Worm (Caenorhabditis elegans): ENCODE data around the gene clhm-1.

clhm-1 gene

ce11 chrII:6842651-6843118 is 28.1 kb downstream of the clhm-1 start (continued):
- TF ChIP-seq F23B12.7 (tag; optimal IDR thresholded peaks at IDR 0.05; ENCODE audit: insufficient read depth): peak; percentile 5
- TF ChIP-seq efl-1 (GFP tag; optimal IDR thresholded peaks at IDR 0.05): no peak
- TF ChIP-seq mes-4 (tag; optimal IDR thresholded peaks at IDR 0.05): no peak
- no peak for TF ChIP-seq ZK185.1 (tag; optimal IDR thresholded peaks at IDR 0.05; ENCODE audit: poor library complexity, severe bottlenecking)
- no peak for TF ChIP-seq F33H1.4 (GFP tag; IDR thresholded peaks at IDR 0.05)
- TF ChIP-seq Y53G8AR.9 (GFP tag; conservative IDR thresholded peaks at IDR 0.05): no peak
- TF ChIP-seq xnd-1 (tag; optimal IDR thresholded peaks at IDR 0.05): no peak
- TF ChIP-seq tlf-1 (GFP tag; optimal IDR thresholded peaks at IDR 0.05): peak; percentile 58
- no peak for TF ChIP-seq hlh-26 (GFP tag; conservative IDR thresholded peaks at IDR 0.05)
- TF ChIP-seq mel-28 (tag; optimal IDR thresholded peaks at IDR 0.05; ENCODE audit: borderline replicate concordance): no peak
- TF ChIP-seq ccch-3 (GFP tag; optimal IDR thresholded peaks at IDR 0.05): no peak
- TF ChIP-seq ceh-100 (GFP tag; IDR thresholded peaks at IDR 0.05): 0 out of 2 replicates have a peak, but pooled peaks have one; percentile 17
- no peak for TF ChIP-seq ztf-6 (GFP tag; IDR thresholded peaks at IDR 0.05)
- no peak for TF ChIP-seq F57C9.4 (tag; optimal IDR thresholded peaks at IDR 0.05)
- no peak for TF ChIP-seq hlh-12 (tag; optimal IDR thresholded peaks at IDR 0.05)
- no peak for TF ChIP-seq Y79H2A.3 (GFP tag; conservative IDR thresholded peaks at IDR 0.05)
- TF ChIP-seq snpc-3.4 (tag; optimal IDR thresholded peaks at IDR 0.05): no peak
- peak; percentile 78 for TF ChIP-seq chd-7 (tag; optimal IDR thresholded peaks at IDR 0.05)
- TF ChIP-seq aptf-3 (GFP tag; IDR thresholded peaks at IDR 0.05): no peak
- peak; percentile 59 for TF ChIP-seq ceh-27 (GFP tag; optimal IDR thresholded peaks at IDR 0.05)
- no peak for TF ChIP-seq lsy-27 (tag; optimal IDR thresholded peaks at IDR 0.05; ENCODE audit: borderline replicate concordance, insufficient read depth)
- TF ChIP-seq tbx-9 (tag; optimal IDR thresholded peaks at IDR 0.05; ENCODE audit: borderline replicate concordance): no peak
- TF ChIP-seq B0261.1 (tag; optimal IDR thresholded peaks at IDR 0.05): no peak
- TF ChIP-seq ceh-79 (tag; optimal IDR thresholded peaks at IDR 0.05): no peak
- TF ChIP-seq ztf-3 (GFP tag; optimal IDR thresholded peaks at IDR 0.05): peak; percentile 28
- peak; percentile 30; the same call in 1 of the 2 replicates for TF ChIP-seq hmg-1.2 (GFP tag; IDR thresholded peaks at IDR 0.05)
- no peak for TF ChIP-seq nhr-27 (tag; optimal IDR thresholded peaks at IDR 0.05)
- TF ChIP-seq atf-7 (tag; optimal IDR thresholded peaks at IDR 0.05): peak; percentile 95
- peak; percentile 88 for TF ChIP-seq dox-1 (GFP tag; IDR thresholded peaks at IDR 0.05)
- TF ChIP-seq hsf-1 (GFP tag; IDR thresholded peaks at IDR 0.05): no peak
- no peak for TF ChIP-seq F52B5.7 (tag; optimal IDR thresholded peaks at IDR 0.05)
- TF ChIP-seq pbrm-1 (GFP tag; IDR thresholded peaks at IDR 0.05): no peak
- peak; percentile 47 for TF ChIP-seq tbp1 (GFP tag; optimal IDR thresholded peaks at IDR 0.05)
- TF ChIP-seq madf-8 (GFP tag; conservative IDR thresholded peaks at IDR 0.05): no peak
- TF ChIP-seq snpc-4 (GFP tag; optimal IDR thresholded peaks at IDR 0.05): no peak
- TF ChIP-seq snpc-4 (tag; optimal IDR thresholded peaks at IDR 0.05): peak; percentile 67 to 88 (median 68)
- TF ChIP-seq attf-3 (GFP tag; conservative IDR thresholded peaks at IDR 0.05): no peak
- TF ChIP-seq B0019.2 (GFP tag; conservative IDR thresholded peaks at IDR 0.05): no peak
- TF ChIP-seq B0336.3 (GFP tag; IDR thresholded peaks at IDR 0.05): peak; percentile 92
- TF ChIP-seq lag-1 (GFP tag; IDR thresholded peaks at IDR 0.05): no peak
- peak; percentile 74 for TF ChIP-seq C06A6.2 (GFP tag; conservative IDR thresholded peaks at IDR 0.05)
- peak; percentile 46; the same call in 1 of the 2 replicates for TF ChIP-seq egl-44 (GFP tag; IDR thresholded peaks at IDR 0.05)
- TF ChIP-seq attf-6 (GFP tag; IDR thresholded peaks at IDR 0.05): no peak
- peak; percentile 42 to 84 for TF ChIP-seq let-607 (tag; optimal IDR thresholded peaks at IDR 0.05)
- no peak for TF ChIP-seq rec-8 (tag; optimal IDR thresholded peaks at IDR 0.05)
- no peak for TF ChIP-seq D2030.7 (GFP tag; IDR thresholded peaks at IDR 0.05)
- TF ChIP-seq snpc-1.1 (tag; optimal IDR thresholded peaks at IDR 0.05; ENCODE audit: insufficient read depth): no peak
